Fruit fly (Drosophila melanogaster) whole organism, adult: Measurements from ENCODE around the gene CG31804.
A peak's percentile ranks its signal among the peaks of the same experiment; 100 is the strongest.

Source experiments
- CG11617 ChIP-seq: fragments of 200-800 bp; sonication (Bioruptor generic); optimal IDR thresholded peaks from 2 replicates; lab custom pipeline; 2017; ENCODE audit warnings: mild to moderate bottlenecking, missing biosample characterization, missing genetic modification reagents, missing genetic modification characterization
- CG12768 ChIP-seq: fragments of 200-800 bp; sonication (Bioruptor generic); optimal IDR thresholded peaks from 2 replicates; lab custom pipeline; 2017; ENCODE audit warnings: missing biosample characterization, missing genetic modification characterization, mild to moderate bottlenecking, moderate library complexity, missing genetic modification reagents
- CG14711 ChIP-seq: fragments of 200-800 bp; sonication (Bioruptor generic); optimal IDR thresholded peaks from 2 replicates; lab custom pipeline; 2018; ENCODE audit warnings: missing biosample characterization, mild to moderate bottlenecking, missing genetic modification characterization, moderate library complexity
- CG1620 ChIP-seq: fragments of 200-800 bp; sonication (Bioruptor generic); optimal IDR thresholded peaks from 2 replicates; lab custom pipeline; 2016; ENCODE audit warnings: missing biosample characterization, missing genetic modification characterization
- CG33017 ChIP-seq: fragments of 200-800 bp; sonication (Bioruptor generic); optimal IDR thresholded peaks from 2 replicates; lab custom pipeline; 2018; ENCODE audit warnings: missing biosample characterization, mild to moderate bottlenecking, missing genetic modification characterization, moderate library complexity
- CG5204 ChIP-seq: fragments of 200-800 bp; sonication (Bioruptor generic); optimal IDR thresholded peaks from 2 replicates; lab custom pipeline; 2016; ENCODE audit warnings: missing biosample characterization, missing genetic modification characterization
- CG7045 ChIP-seq: fragments of 200-800 bp; sonication (Bioruptor generic); optimal IDR thresholded peaks from 2 replicates; lab custom pipeline; 2017; ENCODE audit warnings: missing biosample characterization, mild to moderate bottlenecking, missing genetic modification characterization
- CG7101 ChIP-seq: fragments of 200-800 bp; sonication (Bioruptor generic); optimal IDR thresholded peaks from 2 replicates; lab custom pipeline; 2018; ENCODE audit warnings: missing biosample characterization, mild to moderate bottlenecking, missing genetic modification characterization, moderate library complexity
- Clk ChIP-seq: fragments of 200-800 bp; sonication (Bioruptor generic); optimal IDR thresholded peaks from 2 replicates; lab custom pipeline; 2017; ENCODE audit warnings: missing biosample characterization, missing genetic modification characterization
- Crg-1 ChIP-seq: fragments of 200-800 bp; sonication (Bioruptor generic); optimal IDR thresholded peaks from 2 replicates; lab custom pipeline; 2016; ENCODE audit warnings: missing biosample characterization, missing genetic modification characterization
- Hr96 ChIP-seq: fragments of 200-800 bp; sonication (Bioruptor generic); optimal IDR thresholded peaks from 2 replicates; lab custom pipeline; 2016; ENCODE audit warnings: missing biosample characterization, missing genetic modification characterization
- Mnt ChIP-seq: fragments of 200-800 bp; sonication (Bioruptor generic); optimal IDR thresholded peaks from 2 replicates; lab custom pipeline; 2016; ENCODE audit warnings: missing biosample characterization, mild to moderate bottlenecking, missing genetic modification characterization
- bab1 ChIP-seq: fragments of 200-800 bp; sonication (Bioruptor generic); optimal IDR thresholded peaks from 3 replicates; lab custom pipeline; 2019; ENCODE audit warnings: missing biosample characterization, mild to moderate bottlenecking, missing genetic modification characterization, moderate library complexity
- cic ChIP-seq: fragments of 200-800 bp; sonication (Bioruptor generic); optimal IDR thresholded peaks from 2 replicates; lab custom pipeline; 2017; ENCODE audit warnings: missing biosample characterization, mild to moderate bottlenecking, missing genetic modification characterization, moderate library complexity
- cnc ChIP-seq, 2 experiments: fragments of >200 bp; optimal IDR thresholded peaks; 2 replicates each; lab custom pipeline; 2017
- kay ChIP-seq: fragments of 200-800 bp; sonication (Bioruptor generic); peaks from one replicate; lab custom pipeline; 2016; ENCODE audit warnings: missing biosample characterization, missing genetic modification characterization, borderline replicate concordance
- ovo ChIP-seq: fragments of 200-800 bp; sonication (Bioruptor generic); optimal IDR thresholded peaks from 2 replicates; lab custom pipeline; 2016; ENCODE audit warnings: missing biosample characterization, missing genetic modification characterization
- pad ChIP-seq: fragments of 200-800 bp; sonication (Bioruptor generic); optimal IDR thresholded peaks from 3 replicates; lab custom pipeline; 2017; ENCODE audit warnings: missing biosample characterization, missing genetic modification characterization, mild to moderate bottlenecking, moderate library complexity, missing genetic modification reagents
- tj ChIP-seq: fragments of 200-800 bp; sonication (Bioruptor generic); optimal IDR thresholded peaks from 3 replicates; lab custom pipeline; 2017; ENCODE audit warnings: missing biosample characterization, mild to moderate bottlenecking, missing genetic modification characterization, moderate library complexity
- toe ChIP-seq: fragments of 200-800 bp; sonication (Bioruptor generic); optimal IDR thresholded peaks from 2 replicates; lab custom pipeline; 2016; ENCODE audit warnings: missing biosample characterization, missing genetic modification characterization

The CG31804 gene

DNA sequence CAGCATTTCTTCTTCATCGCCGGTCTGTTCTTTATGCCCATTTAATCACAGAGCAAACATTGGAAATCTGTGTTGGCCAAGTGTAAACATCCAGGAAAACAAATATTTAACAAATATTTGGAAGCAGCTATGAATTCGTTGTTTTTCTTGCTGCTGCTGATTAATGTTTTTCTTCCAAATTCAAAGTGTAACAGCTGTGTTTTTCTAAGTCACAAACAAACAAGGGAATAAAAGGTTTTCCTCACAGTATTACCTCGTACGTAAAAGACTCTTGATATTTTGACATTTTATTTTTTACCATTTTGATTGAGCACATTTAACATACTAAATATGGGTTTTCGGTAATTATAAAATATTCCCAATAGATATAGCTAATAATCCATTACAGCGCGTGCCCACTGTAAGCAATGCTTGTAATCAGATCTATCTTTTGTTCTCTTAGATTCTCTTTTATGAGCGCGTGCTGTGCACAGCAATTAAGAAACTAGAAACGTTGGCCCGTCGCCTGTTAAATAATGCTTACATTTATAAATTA, 15.5 kb downstream of the CG31804 start:
- TF ChIP-seq CG11617 (GFP tag; lab: Kevin White, UChicago) (peak; percentile 85), CG5204 (GFP tag; lab: Kevin White, UChicago) (peak; percentile 82), bab1 (peak; percentile 95), Mnt (peak; percentile 70), kay (GFP tag; lab: Kevin White, UChicago) (peak; percentile 77), CG7045 (peak; percentile 92), CG33017 (tag; lab: Kevin White, UChicago) (peak; percentile 87), CG1620 (GFP tag; lab: Kevin White, UChicago) (peak; percentile 76), cnc (optimal IDR thresholded peaks at IDR 0.05; lab: Kevin White, UChicago) (no peak), toe (GFP tag; lab: Kevin White, UChicago) (peak; percentile 69), Hr96 (GFP tag; lab: Kevin White, UChicago) (peak; percentile 74), cic (GFP tag; lab: Kevin White, UChicago) (peak; percentile 44), tj (peak; percentile 92), ovo (GFP tag; lab: Kevin White, UChicago) (no peak), Clk (GFP tag; lab: Kevin White, UChicago) (peak; percentile 51), Crg-1 (GFP tag; lab: Kevin White, UChicago) (peak; percentile 74), CG12768 (GFP tag; lab: Kevin White, UChicago) (peak; percentile 67), pad (GFP tag; lab: Kevin White, UChicago) (peak; percentile 73), CG14711 (tag; lab: Kevin White, UChicago) (peak; percentile 89), CG7101 (tag; lab: Kevin White, UChicago) (peak; percentile 93)

DNA sequence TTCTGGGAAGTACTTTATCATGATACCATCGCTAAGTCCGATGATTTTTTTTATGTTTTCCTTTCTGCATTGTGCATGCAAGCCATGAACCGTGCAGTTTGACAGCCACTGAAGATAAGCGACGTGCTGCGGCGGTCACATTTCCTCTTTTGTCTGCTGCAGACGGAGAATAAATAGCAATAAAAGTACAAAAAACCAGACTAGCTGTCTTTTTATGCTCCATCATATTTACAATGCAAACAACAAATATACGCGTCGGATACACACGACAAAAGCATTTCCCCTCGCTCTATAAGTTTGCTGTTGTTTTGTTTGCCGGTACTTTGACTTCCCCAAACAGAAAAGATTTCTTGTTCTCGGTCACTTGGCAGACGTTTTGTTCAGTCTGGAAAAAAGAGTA, 16.5 kb downstream of the CG31804 start:
- TF ChIP-seq pad (GFP tag; lab: Kevin White, UChicago) (peak; percentile 25), kay (GFP tag; lab: Kevin White, UChicago) (peak; percentile 51), CG14711 (tag; lab: Kevin White, UChicago) (no peak)

DNA sequence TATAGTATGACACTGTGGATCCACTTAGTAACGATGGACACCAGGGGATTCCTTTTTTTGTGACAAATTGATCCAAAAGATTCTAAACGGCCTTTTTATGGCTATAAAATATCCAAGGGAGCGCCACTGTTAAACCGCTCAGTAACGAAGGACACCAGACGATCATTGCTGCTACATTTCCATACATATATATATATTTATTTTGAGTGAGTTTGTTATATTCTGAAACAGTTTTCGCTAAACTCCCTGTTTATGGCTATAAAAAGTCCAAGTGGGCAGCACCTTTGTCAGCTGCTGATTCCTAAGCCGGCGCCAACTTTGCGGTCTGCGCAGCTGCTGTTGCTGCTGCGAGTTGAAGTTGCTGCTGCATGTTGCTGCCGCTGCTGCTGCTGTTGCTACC, 17.2 kb downstream of the CG31804 start:
- TF ChIP-seq Crg-1 (GFP tag; lab: Kevin White, UChicago) (no peak), Mnt (no peak), bab1 (no peak), toe (GFP tag; lab: Kevin White, UChicago) (no peak), kay (GFP tag; lab: Kevin White, UChicago) (no peak), CG12768 (GFP tag; lab: Kevin White, UChicago) (no peak)

DNA sequence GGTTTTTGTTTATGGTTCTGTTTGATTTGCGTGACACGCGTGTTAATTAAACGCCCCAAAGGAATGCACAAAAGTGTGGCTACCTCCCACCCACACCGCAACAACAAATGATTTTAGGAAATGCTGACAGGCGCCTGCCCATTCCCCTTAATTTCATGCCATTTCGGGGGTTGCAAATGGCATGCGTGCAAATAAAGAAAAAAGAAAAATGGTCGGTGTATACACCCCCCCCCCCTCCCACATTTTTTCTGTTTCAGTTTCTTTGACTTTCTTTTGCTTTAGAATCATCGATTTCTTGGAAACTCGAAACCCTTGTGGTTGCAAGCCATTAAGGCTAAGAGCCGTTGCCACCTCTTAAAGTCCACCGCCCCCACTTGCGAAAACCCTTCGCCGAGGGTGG, 17.8 kb downstream of the CG31804 start:
- TF ChIP-seq pad (GFP tag; lab: Kevin White, UChicago) (no peak), Crg-1 (GFP tag; lab: Kevin White, UChicago) (no peak), CG1620 (GFP tag; lab: Kevin White, UChicago) (no peak), CG11617 (GFP tag; lab: Kevin White, UChicago) (no peak), CG7101 (tag; lab: Kevin White, UChicago) (no peak), Hr96 (GFP tag; lab: Kevin White, UChicago) (no peak), ovo (GFP tag; lab: Kevin White, UChicago) (no peak), tj (no peak), CG14711 (tag; lab: Kevin White, UChicago) (no peak), kay (GFP tag; lab: Kevin White, UChicago) (no peak), CG12768 (GFP tag; lab: Kevin White, UChicago) (no peak), CG33017 (tag; lab: Kevin White, UChicago) (no peak), bab1 (no peak)

DNA sequence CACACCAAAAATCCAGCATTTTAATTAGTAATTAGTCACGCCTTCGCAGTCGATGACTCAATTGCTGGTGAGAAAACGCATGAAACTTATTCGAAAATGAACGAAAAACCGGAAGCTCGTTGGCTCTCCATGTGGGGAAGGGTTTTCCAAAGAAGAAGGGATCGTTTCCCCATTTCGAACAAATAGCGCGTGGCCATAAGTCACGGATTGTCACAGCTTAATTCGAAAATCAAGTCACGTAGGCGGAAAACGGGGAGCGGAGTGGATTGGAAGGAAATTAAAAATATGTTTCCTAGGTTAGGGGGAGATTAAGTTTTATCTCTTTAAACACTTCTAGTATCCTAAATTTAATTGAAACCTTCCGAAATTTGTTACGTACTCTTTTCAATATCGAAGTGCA, 18.3 kb downstream of the CG31804 start:
- TF ChIP-seq bab1 (no peak), Clk (GFP tag; lab: Kevin White, UChicago) (no peak), ovo (GFP tag; lab: Kevin White, UChicago) (no peak), tj (no peak), CG33017 (tag; lab: Kevin White, UChicago) (no peak), cic (GFP tag; lab: Kevin White, UChicago) (no peak), Hr96 (GFP tag; lab: Kevin White, UChicago) (no peak), CG1620 (GFP tag; lab: Kevin White, UChicago) (no peak), cnc (optimal IDR thresholded peaks at IDR 0.05; lab: Kevin White, UChicago) (no peak), toe (GFP tag; lab: Kevin White, UChicago) (no peak), kay (GFP tag; lab: Kevin White, UChicago) (no peak), Mnt (no peak), CG7101 (tag; lab: Kevin White, UChicago) (no peak), Crg-1 (GFP tag; lab: Kevin White, UChicago) (no peak)

DNA sequence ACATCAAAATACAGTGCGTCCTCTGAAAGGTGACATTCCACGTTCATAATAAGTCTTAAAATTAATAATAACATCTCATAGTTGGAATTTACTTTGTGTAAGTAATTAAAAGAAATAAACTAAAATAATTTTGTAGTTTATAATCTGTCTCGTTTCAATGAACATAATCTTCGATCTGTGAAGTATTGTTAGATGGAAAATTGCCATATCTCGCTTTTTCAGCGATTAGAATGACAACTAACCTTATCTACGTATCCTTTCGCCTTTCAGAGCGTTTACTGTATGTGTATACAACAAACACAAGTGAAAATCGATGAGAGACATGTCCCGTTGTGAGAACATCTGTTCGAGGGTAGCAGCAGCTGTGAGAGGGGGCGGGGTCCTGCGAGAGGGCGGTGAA, 19.0 kb downstream of the CG31804 start:
- TF ChIP-seq Mnt (no peak), CG33017 (tag; lab: Kevin White, UChicago) (no peak), CG5204 (GFP tag; lab: Kevin White, UChicago) (no peak), CG1620 (GFP tag; lab: Kevin White, UChicago) (no peak), CG7101 (tag; lab: Kevin White, UChicago) (peak; percentile 25), CG12768 (GFP tag; lab: Kevin White, UChicago) (no peak), CG11617 (GFP tag; lab: Kevin White, UChicago) (no peak), CG14711 (tag; lab: Kevin White, UChicago) (no peak), CG7045 (peak; percentile 42), toe (GFP tag; lab: Kevin White, UChicago) (no peak), cnc (optimal IDR thresholded peaks at IDR 0.05; lab: Kevin White, UChicago) (no peak)
